Fruit fly (Drosophila melanogaster) whole organism, embryonic: ENCODE results near the gene CG31099.
A peak's percentile ranks its signal among the peaks of the same experiment; 100 is the strongest.

ENCODE experiments used
- Bgb ChIP-seq: fragments of 200-800 bp; sonication (Bioruptor generic); IDR thresholded peaks from 2 replicates; pipeline ENCODE4 v1.3.6; 2022; ENCODE audit warnings: missing biosample characterization, missing genetic modification characterization; ENCODE audit not compliant: partially characterized antibody
- C15 ChIP-seq: fragments of 200-800 bp; sonication (Bioruptor generic); IDR thresholded peaks from 3 replicates; pipeline ENCODE4 v1.3.6; 2022; ENCODE audit warnings: missing biosample characterization, missing genetic modification characterization
- CG1024 ChIP-seq: fragments of 200-800 bp; sonication (Bioruptor generic); IDR thresholded peaks from 2 replicates; pipeline ENCODE4 v1.3.6; 2022; ENCODE audit warnings: missing biosample characterization, missing genetic modification characterization
- CG10274 ChIP-seq: fragments of 200-800 bp; sonication (Bioruptor generic); optimal IDR thresholded peaks from 3 replicates; lab custom pipeline; 2017; ENCODE audit warnings: missing biosample characterization, mild to moderate bottlenecking, missing genetic modification characterization
- CG11696 ChIP-seq: fragments of 200-800 bp; sonication (Bioruptor generic); IDR thresholded peaks from 2 replicates; pipeline ENCODE4 v1.3.6; 2022; ENCODE audit warnings: missing biosample characterization, missing genetic modification characterization
- CG12942 ChIP-seq: fragments of 200-800 bp; sonication (Bioruptor generic); optimal IDR thresholded peaks from 3 replicates; lab custom pipeline; 2016; ENCODE audit warnings: missing biosample characterization, missing genetic modification characterization
- CG13296 ChIP-seq: fragments of 200-800 bp; sonication (Bioruptor generic); optimal IDR thresholded peaks from 3 replicates; lab custom pipeline; 2018; ENCODE audit warnings: missing biosample characterization, mild to moderate bottlenecking, missing genetic modification characterization
- CG13775 ChIP-seq: fragments of 200-800 bp; sonication (Bioruptor generic); optimal IDR thresholded peaks from 3 replicates; lab custom pipeline; 2017; ENCODE audit warnings: missing biosample characterization, mild to moderate bottlenecking, missing genetic modification characterization
- CG17568 ChIP-seq: fragments of 200-800 bp; sonication (Bioruptor generic); optimal IDR thresholded peaks from 2 replicates; lab custom pipeline; 2018; ENCODE audit warnings: missing biosample characterization, mild to moderate bottlenecking, missing genetic modification characterization, moderate library complexity
- CG18599 ChIP-seq: fragments of 200-800 bp; sonication (Bioruptor generic); optimal IDR thresholded peaks from 3 replicates; lab custom pipeline; 2017; ENCODE audit warnings: missing biosample characterization, missing genetic modification characterization, mild to moderate bottlenecking, moderate library complexity, missing genetic modification reagents
- CG30020 ChIP-seq: fragments of 200-800 bp; optimal IDR thresholded peaks from 2 replicates; lab custom pipeline; 2019; ENCODE audit warnings: missing biosample characterization, mild to moderate bottlenecking, missing genetic modification characterization, moderate library complexity
- CG32532 ChIP-seq: fragments of 200-800 bp; sonication (Bioruptor generic); IDR thresholded peaks from 2 replicates; pipeline ENCODE4 v1.3.6; 2022; ENCODE audit warnings: missing biosample characterization, missing genetic modification characterization
- CG3407 ChIP-seq: fragments of 200-800 bp; sonication (Bioruptor generic); optimal IDR thresholded peaks from 2 replicates; lab custom pipeline; 2018; ENCODE audit warnings: missing biosample characterization, mild to moderate bottlenecking, missing genetic modification characterization
- CG34376 ChIP-seq: fragments of 200-800 bp; sonication (Bioruptor generic); optimal IDR thresholded peaks from 2 replicates; lab custom pipeline; 2018; ENCODE audit warnings: missing biosample characterization, mild to moderate bottlenecking, missing genetic modification characterization
- CG3838 ChIP-seq: fragments of 200-800 bp; sonication (Bioruptor generic); optimal IDR thresholded peaks from 3 replicates; lab custom pipeline; 2016; ENCODE audit warnings: missing biosample characterization, missing genetic modification characterization
- CG3847 ChIP-seq: fragments of 200-800 bp; sonication (Bioruptor generic); IDR thresholded peaks from 2 replicates; pipeline ENCODE4 v1.3.6; 2022; ENCODE audit warnings: missing biosample characterization, missing genetic modification characterization
- CG4282 ChIP-seq: fragments of 200-800 bp; sonication (Bioruptor generic); optimal IDR thresholded peaks from 2 replicates; lab custom pipeline; 2016; ENCODE audit warnings: missing biosample characterization, missing genetic modification characterization
- CG4820 ChIP-seq: fragments of 200-800 bp; sonication (Bioruptor generic); optimal IDR thresholded peaks from 3 replicates; lab custom pipeline; 2016; ENCODE audit warnings: missing biosample characterization, missing genetic modification characterization
- CG6175 ChIP-seq: fragments of 200-800 bp; sonication (Bioruptor generic); IDR thresholded peaks from 3 replicates; pipeline ENCODE4 v1.3.6; 2022; ENCODE audit warnings: missing biosample characterization, missing genetic modification characterization
- CG6654 ChIP-seq: fragments of 200-800 bp; sonication (Bioruptor generic); optimal IDR thresholded peaks from 2 replicates; lab custom pipeline; 2017; ENCODE audit warnings: missing biosample characterization, mild to moderate bottlenecking, missing genetic modification characterization
- CG8089 ChIP-seq: fragments of 200-800 bp; sonication (Bioruptor generic); optimal IDR thresholded peaks from 3 replicates; lab custom pipeline; 2016; ENCODE audit warnings: missing biosample characterization, missing genetic modification characterization
- CG9727 ChIP-seq: fragments of 200-800 bp; sonication (Bioruptor generic); optimal IDR thresholded peaks from 3 replicates; lab custom pipeline; 2017; ENCODE audit warnings: missing biosample characterization, mild to moderate bottlenecking, missing genetic modification characterization
- CoRest ChIP-seq: fragments of 200-800 bp; sonication (Bioruptor generic); optimal IDR thresholded peaks from 3 replicates; lab custom pipeline; 2018; ENCODE audit warnings: missing biosample characterization, mild to moderate bottlenecking, missing genetic modification characterization, moderate library complexity
- Eip74EF ChIP-seq, 2 experiments: fragments of 200-800 bp in 1 of 2; fragments of >200 bp in 1 of 2; sonication (Bioruptor generic) in 1 of 2; optimal IDR thresholded peaks; 2 replicates each; lab custom pipeline; 2017 to 2019; ENCODE audit warnings: missing biosample characterization in 2 of 2, missing genetic modification characterization in 2 of 2, mild to moderate bottlenecking in 1 of 2, moderate library complexity in 1 of 2
- GATAe ChIP-seq: fragments of 200-800 bp; sonication (Bioruptor generic); conservative IDR thresholded peaks from 2 replicates; pipeline ENCODE4 v1.3.6; 2022; ENCODE audit warnings: missing biosample characterization, missing genetic modification characterization
- HLH4C ChIP-seq: fragments of 200-800 bp; sonication (Bioruptor generic); IDR thresholded peaks from 3 replicates; pipeline ENCODE4 v1.3.6; 2022; ENCODE audit warnings: missing biosample characterization, missing genetic modification characterization; ENCODE audit not compliant: partially characterized antibody
- HmgZ ChIP-seq: fragments of 200-800 bp; sonication (Bioruptor generic); optimal IDR thresholded peaks from 2 replicates; lab custom pipeline; 2018; ENCODE audit warnings: missing biosample characterization, mild to moderate bottlenecking, missing genetic modification characterization
- Kr ChIP-seq: fragments of 200-800 bp; sonication (Bioruptor generic); optimal IDR thresholded peaks from 2 replicates; lab custom pipeline; 2017; ENCODE audit warnings: missing biosample characterization, mild to moderate bottlenecking, missing genetic modification characterization
- Myb ChIP-seq: fragments of 200-800 bp; sonication (Bioruptor generic); optimal IDR thresholded peaks from 2 replicates; lab custom pipeline; 2016; ENCODE audit warnings: missing biosample characterization, missing genetic modification characterization
- NfI ChIP-seq: fragments of 200-800 bp; sonication (Bioruptor generic); optimal IDR thresholded peaks from 3 replicates; lab custom pipeline; 2018; ENCODE audit warnings: missing biosample characterization, mild to moderate bottlenecking, missing genetic modification characterization, moderate library complexity
- Oaz ChIP-seq: fragments of 200-800 bp; sonication (Bioruptor generic); IDR thresholded peaks from 2 replicates; pipeline ENCODE4 v1.3.6; 2022; ENCODE audit warnings: missing biosample characterization, missing genetic modification characterization
- Optix ChIP-seq: fragments of 200-800 bp; sonication (Bioruptor generic); IDR thresholded peaks from 3 replicates; pipeline ENCODE4 v1.3.6; 2022; ENCODE audit warnings: missing biosample characterization, missing genetic modification characterization
- Vsx1 ChIP-seq: fragments of 200-800 bp; sonication (Bioruptor generic); optimal IDR thresholded peaks from 2 replicates; lab custom pipeline; 2017; ENCODE audit warnings: missing biosample characterization, mild to moderate bottlenecking, missing genetic modification characterization, missing genetic modification reagents
- br ChIP-seq: fragments of >200 bp; optimal IDR thresholded peaks from 2 replicates; lab custom pipeline; 2017
- btn ChIP-seq: fragments of 200-800 bp; sonication (Bioruptor generic); optimal IDR thresholded peaks from 2 replicates; lab custom pipeline; 2016; ENCODE audit warnings: missing biosample characterization, missing genetic modification characterization
- cg ChIP-seq: fragments of 200-800 bp; sonication (Bioruptor generic); optimal IDR thresholded peaks from 3 replicates; lab custom pipeline; 2019; ENCODE audit warnings: missing biosample characterization, mild to moderate bottlenecking, missing genetic modification characterization, moderate library complexity
- ewg ChIP-seq: fragments of 200-800 bp; sonication (Bioruptor generic); optimal IDR thresholded peaks from 3 replicates; lab custom pipeline; 2017; ENCODE audit warnings: mild to moderate bottlenecking, missing biosample characterization, missing genetic modification reagents, missing genetic modification characterization
- exex ChIP-seq: fragments of 200-800 bp; sonication (Bioruptor generic); optimal IDR thresholded peaks from 4 replicates; lab custom pipeline; 2018; ENCODE audit warnings: missing biosample characterization, mild to moderate bottlenecking, missing genetic modification characterization, moderate library complexity
- fu2 ChIP-seq: fragments of 200-800 bp; sonication (Bioruptor generic); optimal IDR thresholded peaks from 2 replicates; lab custom pipeline; 2016; ENCODE audit warnings: missing biosample characterization, missing genetic modification characterization
- her ChIP-seq: fragments of 200-800 bp; sonication (Bioruptor generic); optimal IDR thresholded peaks from 2 replicates; lab custom pipeline; 2016; ENCODE audit warnings: missing biosample characterization, missing genetic modification characterization
- ken ChIP-seq: fragments of 200-800 bp; sonication (Bioruptor generic); IDR thresholded peaks from 3 replicates; pipeline ENCODE4 v1.3.6; 2022; ENCODE audit warnings: missing biosample characterization, missing genetic modification characterization
- klu ChIP-seq: fragments of 200-800 bp; sonication (Bioruptor generic); IDR thresholded peaks from 2 replicates; pipeline ENCODE4 v1.3.6; 2022; ENCODE audit warnings: missing biosample characterization, missing genetic modification characterization
- mam ChIP-seq: fragments of 200-800 bp; sonication (Bioruptor generic); optimal IDR thresholded peaks from 3 replicates; lab custom pipeline; 2016; ENCODE audit warnings: missing biosample characterization, missing genetic modification characterization
- mirr ChIP-seq: fragments of 200-800 bp; sonication (Bioruptor generic); optimal IDR thresholded peaks from 3 replicates; lab custom pipeline; 2018; ENCODE audit warnings: missing biosample characterization, mild to moderate bottlenecking, missing genetic modification characterization
- odd ChIP-seq: fragments of 200-800 bp; sonication (Bioruptor generic); optimal IDR thresholded peaks from 2 replicates; lab custom pipeline; 2017; ENCODE audit warnings: missing biosample characterization, mild to moderate bottlenecking, missing genetic modification characterization
- peb ChIP-seq: fragments of 200-800 bp; sonication (Bioruptor generic); IDR thresholded peaks from 2 replicates; pipeline ENCODE4 v1.3.6; 2022; ENCODE audit warnings: missing biosample characterization, missing genetic modification characterization
- pzg ChIP-seq: fragments of 200-800 bp; sonication (Bioruptor generic); optimal IDR thresholded peaks from 3 replicates; lab custom pipeline; 2018; ENCODE audit warnings: missing biosample characterization, mild to moderate bottlenecking, missing genetic modification characterization, moderate library complexity
- ranshi ChIP-seq: fragments of 200-800 bp; sonication (Bioruptor generic); IDR thresholded peaks from 2 replicates; pipeline ENCODE4 v1.3.6; 2022; ENCODE audit warnings: missing biosample characterization, missing genetic modification characterization
- repo ChIP-seq: fragments of 200-800 bp; sonication (Bioruptor generic); optimal IDR thresholded peaks from 2 replicates; lab custom pipeline; 2016; ENCODE audit warnings: missing biosample characterization, missing genetic modification characterization
- ro ChIP-seq: fragments of 200-800 bp; sonication (Bioruptor generic); IDR thresholded peaks from 2 replicates; pipeline ENCODE4 v1.3.6; 2022; ENCODE audit warnings: missing biosample characterization, missing genetic modification characterization
- sob ChIP-seq: fragments of 200-800 bp; sonication (Bioruptor generic); IDR thresholded peaks from 2 replicates; pipeline ENCODE4 v1.3.6; 2022; ENCODE audit warnings: missing biosample characterization, missing genetic modification characterization
- sug ChIP-seq: fragments of 200-800 bp; optimal IDR thresholded peaks from 2 replicates; lab custom pipeline; 2019; ENCODE audit warnings: missing biosample characterization, mild to moderate bottlenecking, missing genetic modification characterization, moderate library complexity
- tgo ChIP-seq: fragments of 200-800 bp; sonication (Bioruptor generic); IDR thresholded peaks from 3 replicates; pipeline ENCODE4 v1.3.6; 2022; ENCODE audit warnings: missing biosample characterization, missing genetic modification characterization

The CG31099 gene

dm6 chr3R:25309175-25309574, 1.6 kb downstream of the CG31099 start (continued):
- TF ChIP-seq klu (no peak), CG18599 (GFP tag; lab: Kevin White, UChicago) (no peak), CG8089 (GFP tag; lab: Kevin White, UChicago) (no peak), pzg (GFP tag; lab: Kevin White, UChicago) (no peak), Oaz (GFP tag; lab: Robert Waterston, UW) (no peak), CG1024 (GFP tag; lab: Robert Waterston, UW) (no peak), NfI (GFP tag; lab: Kevin White, UChicago) (no peak), C15 (no peak), mam (GFP tag; lab: Kevin White, UChicago) (no peak), sug (peak; percentile 69), mirr (GFP tag; lab: Kevin White, UChicago) (peak; percentile 64), br (lab: Kevin White, UChicago) (no peak), cg (no peak), ewg (no peak), CoRest (no peak), HmgZ (tag; lab: Kevin White, UChicago) (no peak), Bgb (GFP tag; lab: Robert Waterston, UW) (no peak), Optix (GFP tag; lab: Robert Waterston, UW) (no peak), peb (GFP tag; lab: Robert Waterston, UW) (no peak), CG34376 (peak; percentile 7), CG30020 (tag; lab: Kevin White, UChicago) (no peak), CG3407 (GFP tag; lab: Kevin White, UChicago) (no peak), ranshi (GFP tag; lab: Robert Waterston, UW) (no peak), CG12942 (GFP tag; lab: Kevin White, UChicago) (no peak), ken (GFP tag; lab: Robert Waterston, UW) (no peak), her (GFP tag; lab: Kevin White, UChicago) (no peak), CG10274 (no peak), CG3838 (GFP tag; lab: Kevin White, UChicago) (no peak), ro (GFP tag; lab: Robert Waterston, UW) (no peak), Myb (no peak), CG32532 (no peak), sob (GFP tag; lab: Robert Waterston, UW) (no peak), Kr (GFP tag; lab: Kevin White, UChicago) (no peak), CG6654 (no peak), tgo (GFP tag; lab: Robert Waterston, UW) (no peak), GATAe (GFP tag; lab: Robert Waterston, UW) (0 out of 2 replicates have a peak, but pooled peaks have one; percentile 21), CG11696 (no peak), CG3847 (GFP tag; lab: Robert Waterston, UW) (no peak), CG13296 (GFP tag; lab: Kevin White, UChicago) (no peak), repo (no peak), CG6175 (GFP tag; lab: Robert Waterston, UW) (no peak), HLH4C (GFP tag; lab: Robert Waterston, UW) (no peak), odd (GFP tag; lab: Kevin White, UChicago) (no peak), btn (no peak), CG17568 (no peak), CG13775 (GFP tag; lab: Kevin White, UChicago) (no peak), fu2 (no peak), CG4820 (GFP tag; lab: Kevin White, UChicago) (no peak), exex (peak; percentile 97), Vsx1 (peak; percentile 33), CG9727 (no peak), Eip74EF (GFP tag; optimal IDR thresholded peaks at IDR 0.05; lab: Kevin White, UChicago) (no peak), CG4282 (no peak)
